Fruit fly (Drosophila melanogaster) whole organism, wandering third instar larva: ENCODE data around the gene CrebA.

Experiments used
- CrebA ChIP-seq: fragments of 200-800 bp; sonication (Bioruptor generic); optimal IDR thresholded peaks from 2 replicates; lab custom pipeline; 2016; ENCODE audit warnings: missing biosample characterization, mild to moderate bottlenecking, missing genetic modification characterization, borderline replicate concordance
- Dfd ChIP-seq: fragments of >200 bp; optimal IDR thresholded peaks from 2 replicates; lab custom pipeline; 2017; ENCODE audit warnings: missing biosample characterization, missing genetic modification characterization
- Dif ChIP-seq: fragments of 200-275, 200-300 bp; sonication (Bioruptor generic); optimal IDR thresholded peaks from 2 replicates; lab custom pipeline; 2018; ENCODE audit warnings: missing biosample characterization, missing genetic modification characterization; ENCODE audit not compliant: partially characterized antibody
- Hnf4 ChIP-seq: fragments of 200-800 bp; sonication (Bioruptor generic); optimal IDR thresholded peaks from 2 replicates; lab custom pipeline; 2016; ENCODE audit warnings: missing biosample characterization, mild to moderate bottlenecking, missing genetic modification characterization
- Sp1 ChIP-seq: fragments of 200-800 bp; sonication (Bioruptor generic); optimal IDR thresholded peaks from 3 replicates; lab custom pipeline; 2019; ENCODE audit warnings: missing biosample characterization, mild to moderate bottlenecking, missing genetic modification characterization, moderate library complexity
- fru ChIP-seq: fragments of 200-800 bp; sonication (Bioruptor generic); optimal IDR thresholded peaks from 3 replicates; lab custom pipeline; 2016; ENCODE audit warnings: missing biosample characterization, mild to moderate bottlenecking, missing genetic modification characterization
- psq ChIP-seq: fragments of 200-800 bp; sonication (Bioruptor generic); optimal IDR thresholded peaks from 3 replicates; lab custom pipeline; 2017; ENCODE audit warnings: missing biosample characterization, mild to moderate bottlenecking, missing genetic modification characterization, moderate library complexity

dm6 chr3L:15565829-15566433 is 30.7 kb downstream of the CrebA start, which contains the start of gene dop:
- TF ChIP-seq fru, result peak; percentile 32
- TF ChIP-seq Dfd (GFP tag; lab: Kevin White, UChicago), result no peak
- peak; percentile 36 for TF ChIP-seq Hnf4 (GFP tag; lab: Kevin White, UChicago)
- TF ChIP-seq psq (GFP tag; lab: Kevin White, UChicago), result no peak
- TF ChIP-seq CrebA (GFP tag; lab: Kevin White, UChicago), result no peak
- no peak for TF ChIP-seq Sp1 (GFP tag; lab: Kevin White, UChicago)
- no peak for TF ChIP-seq Dif (GFP tag; lab: Kevin White, UChicago)
